Worm (Caenorhabditis elegans) whole organism, late embryonic: ENCODE data around the gene cct-8.

ENCODE experiments used
- K09A11.1 ChIP-seq: sonication (generic microtip); optimal IDR thresholded peaks from 2 replicates; lab custom pipeline; 2017; ENCODE audit warnings: antibody characterized with exemption, mild to moderate bottlenecking, missing genetic modification characterization, missing compliant biosample characterization; ENCODE audit not compliant: insufficient read depth
- Y22D7AL.16 ChIP-seq: sonication (generic microtip); optimal IDR thresholded peaks from 2 replicates; lab custom pipeline; 2016; ENCODE audit warnings: missing genetic modification characterization, missing compliant biosample characterization
- ama-1 ChIP-seq: fragments of 150-350 bp; optimal IDR thresholded peaks from 2 replicates; lab custom pipeline; 2014
- ceh-14 ChIP-seq: sonication (generic microtip); optimal IDR thresholded peaks from 2 replicates; lab custom pipeline; 2016; ENCODE audit warnings: missing genotype, missing genetic modification characterization, missing compliant biosample characterization
- ceh-19 ChIP-seq: fragments of 200-800 bp; sonication (Bioruptor generic); optimal IDR thresholded peaks from 2 replicates; lab custom pipeline; 2018; ENCODE audit warnings: mild to moderate bottlenecking, missing genetic modification characterization, missing compliant biosample characterization
- ceh-2 ChIP-seq: sonication (generic microtip); optimal IDR thresholded peaks from 2 replicates; lab custom pipeline; 2016; ENCODE audit warnings: missing genotype, missing genetic modification characterization, missing compliant biosample characterization
- ceh-22 ChIP-seq: sonication (generic microtip); optimal IDR thresholded peaks from 2 replicates; lab custom pipeline; 2017; ENCODE audit warnings: missing biosample characterization, missing genetic modification characterization
- ceh-24 ChIP-seq: sonication (generic microtip); optimal IDR thresholded peaks from 2 replicates; lab custom pipeline; 2016; ENCODE audit warnings: mild to moderate bottlenecking, missing genetic modification characterization, missing compliant biosample characterization
- ceh-30 ChIP-seq: fragments of 150-350 bp; optimal IDR thresholded peaks from 2 replicates; lab custom pipeline; 2014; ENCODE audit warnings: missing biosample characterization, missing genetic modification characterization
- ceh-31 ChIP-seq: sonication (generic microtip); optimal IDR thresholded peaks from 2 replicates; lab custom pipeline; 2016; ENCODE audit warnings: missing genetic modification characterization, missing compliant biosample characterization
- ceh-45 ChIP-seq: fragments of 200-800 bp; sonication (Bioruptor generic); IDR thresholded peaks from 2 replicates; pipeline ENCODE4 v1.3.6; 2022; ENCODE audit warnings: missing genetic modification reagents, missing genetic modification characterization, missing compliant biosample characterization
- ceh-6 ChIP-seq: fragments of 200-800 bp; sonication (Bioruptor generic); optimal IDR thresholded peaks from 2 replicates; lab custom pipeline; 2018; ENCODE audit warnings: mild to moderate bottlenecking, missing genetic modification characterization, missing compliant biosample characterization
- dmd-4 ChIP-seq: sonication (generic microtip); optimal IDR thresholded peaks from 2 replicates; lab custom pipeline; 2016; ENCODE audit warnings: borderline replicate concordance, missing genetic modification characterization, missing compliant biosample characterization
- elt-2 ChIP-seq: sonication (generic microtip); optimal IDR thresholded peaks from 2 replicates; lab custom pipeline; 2016; ENCODE audit warnings: missing genetic modification reagents, missing genetic modification characterization, missing compliant biosample characterization
- elt-4 ChIP-seq: sonication (generic microtip); optimal IDR thresholded peaks from 2 replicates; lab custom pipeline; 2016; ENCODE audit warnings: missing genetic modification characterization, missing compliant biosample characterization
- ets-4 ChIP-seq: sonication (generic microtip); optimal IDR thresholded peaks from 2 replicates; lab custom pipeline; 2016; ENCODE audit warnings: missing genetic modification characterization, missing compliant biosample characterization
- fkh-10 ChIP-seq: fragments of 150-350 bp; optimal IDR thresholded peaks from 2 replicates; lab custom pipeline; 2014; ENCODE audit warnings: missing biosample characterization, missing genetic modification reagents, missing genetic modification characterization
- hlh-15 ChIP-seq: sonication (generic microtip); optimal IDR thresholded peaks from 2 replicates; lab custom pipeline; 2016; ENCODE audit warnings: missing genetic modification characterization, missing compliant biosample characterization
- hlh-30 ChIP-seq: sonication (generic microtip); optimal IDR thresholded peaks from 2 replicates; lab custom pipeline; 2017; ENCODE audit warnings: antibody characterized with exemption, missing genetic modification characterization, missing compliant biosample characterization; ENCODE audit not compliant: insufficient read depth
- hlh-6 ChIP-seq: sonication (generic microtip); optimal IDR thresholded peaks from 2 replicates; lab custom pipeline; 2016; ENCODE audit warnings: missing genotype, missing genetic modification characterization, missing compliant biosample characterization
- hlh-8 ChIP-seq: sonication (generic microtip); optimal IDR thresholded peaks from 2 replicates; lab custom pipeline; 2016; ENCODE audit warnings: missing genotype, missing genetic modification characterization, missing compliant biosample characterization
- mec-3 ChIP-seq: sonication (generic microtip); optimal IDR thresholded peaks from 2 replicates; lab custom pipeline; 2016; ENCODE audit warnings: borderline replicate concordance, missing genetic modification characterization, missing compliant biosample characterization
- nfya-1 ChIP-seq: sonication (generic microtip); optimal IDR thresholded peaks from 2 replicates; lab custom pipeline; 2017; ENCODE audit warnings: missing genetic modification characterization, mild to moderate bottlenecking, missing compliant biosample characterization, antibody characterized with exemption, moderate library complexity
- npax-4 ChIP-seq: sonication (generic microtip); optimal IDR thresholded peaks from 2 replicates; lab custom pipeline; 2016; ENCODE audit warnings: missing genetic modification characterization, missing compliant biosample characterization
- pha-2 ChIP-seq: sonication (generic microtip); optimal IDR thresholded peaks from 2 replicates; lab custom pipeline; 2017; ENCODE audit warnings: mild to moderate bottlenecking, missing genetic modification characterization, missing compliant biosample characterization
- pha-4 ChIP-seq: fragments of 150-350 bp; optimal IDR thresholded peaks from 2 replicates; lab custom pipeline; 2018; ENCODE audit warnings: missing biosample characterization, missing genetic modification reagents, missing genetic modification characterization
- pqm-1 ChIP-seq: sonication (generic microtip); optimal IDR thresholded peaks from 2 replicates; lab custom pipeline; 2016; ENCODE audit warnings: missing genetic modification characterization, missing compliant biosample characterization
- pros-1 ChIP-seq: fragments of 150-350 bp; optimal IDR thresholded peaks from 2 replicates; lab custom pipeline; 2014; ENCODE audit warnings: missing biosample characterization, missing genetic modification reagents, missing genetic modification characterization
- ref-2 ChIP-seq: sonication (generic microtip); optimal IDR thresholded peaks from 2 replicates; lab custom pipeline; 2016; ENCODE audit warnings: missing genetic modification characterization, missing compliant biosample characterization
- rnt-1 ChIP-seq: sonication (generic microtip); optimal IDR thresholded peaks from 2 replicates; lab custom pipeline; 2016; ENCODE audit warnings: missing genetic modification characterization, missing compliant biosample characterization
- sdc-2 ChIP-seq: sonication (generic microtip); optimal IDR thresholded peaks from 2 replicates; lab custom pipeline; 2016; ENCODE audit warnings: missing genotype, missing genetic modification characterization, missing compliant biosample characterization
- sox-4 ChIP-seq: sonication (generic microtip); optimal IDR thresholded peaks from 2 replicates; lab custom pipeline; 2017; ENCODE audit warnings: mild to moderate bottlenecking, missing genetic modification characterization, inconsistent platforms, missing compliant biosample characterization
- syd-9 ChIP-seq: sonication (generic microtip); optimal IDR thresholded peaks from 2 replicates; lab custom pipeline; 2016; ENCODE audit warnings: mild to moderate bottlenecking, missing genetic modification characterization, moderate library complexity, missing compliant biosample characterization
- tbx-2 ChIP-seq: sonication (generic microtip); optimal IDR thresholded peaks from 2 replicates; lab custom pipeline; 2016; ENCODE audit warnings: missing genetic modification characterization, missing compliant biosample characterization
- unc-3 ChIP-seq, 2 experiments: fragments of 200-800 bp in 1 of 2; sonication (Bioruptor generic) in 1 of 2; sonication (generic microtip) in 1 of 2; conservative IDR thresholded peaks in 1 of 2; optimal IDR thresholded peaks in 1 of 2; 2 replicates each; pipeline versions ENCODE4 v1.3.6 to Lab custom; 2016 to 2022; ENCODE audit warnings: missing compliant biosample characterization in 2 of 2, missing genetic modification characterization in 2 of 2, missing genetic modification reagents in 1 of 2
- unc-42 ChIP-seq: sonication (generic microtip); optimal IDR thresholded peaks from 2 replicates; lab custom pipeline; 2016; ENCODE audit warnings: missing genotype, missing genetic modification characterization, missing compliant biosample characterization
- zip-5 ChIP-seq: sonication (generic microtip); optimal IDR thresholded peaks from 2 replicates; lab custom pipeline; 2016; ENCODE audit warnings: missing genetic modification characterization, missing compliant biosample characterization

cct-8 gene

ce11 chrIV:1105104-1105503, 11.4 kb upstream of the cct-8 start:
- TF ChIP-seq fkh-10 (GFP tag; lab: Kevin White, UChicago) (no peak), ceh-14 (tag; lab: Kevin White, UChicago) (no peak), elt-4 (tag; lab: Kevin White, UChicago) (no peak), sox-4 (tag; lab: Kevin White, UChicago) (no peak), tbx-2 (tag; lab: Kevin White, UChicago) (no peak), ceh-2 (tag; lab: Kevin White, UChicago) (no peak), npax-4 (tag; lab: Kevin White, UChicago) (no peak), ref-2 (tag; lab: Kevin White, UChicago) (no peak), Y22D7AL.16 (no peak), hlh-30 (no peak), ceh-30 (no peak), ceh-22 (no peak), rnt-1 (tag; lab: Kevin White, UChicago) (no peak), ceh-19 (GFP tag; lab: Kevin White, UChicago) (no peak), pqm-1 (tag; lab: Kevin White, UChicago) (no peak)

ce11 chrIV:1104518-1104917, 10.8 kb upstream of the cct-8 start, which contains the start of the genes C44B12.9 and C44B12.3:
C44B12.9 (minus strand) TSS chrIV:1104618.
C44B12.3 (plus strand) TSS chrIV:1104766.
- TF ChIP-seq pha-4 (tag; lab: Kevin White, UChicago) (no peak), mec-3 (tag; lab: Kevin White, UChicago) (no peak), ceh-22 (no peak), pha-2 (tag; lab: Kevin White, UChicago) (no peak), ceh-6 (no peak), ets-4 (no peak), nfya-1 (tag; lab: Kevin White, UChicago) (no peak), ref-2 (tag; lab: Kevin White, UChicago) (no peak), sdc-2 (tag; lab: Kevin White, UChicago) (no peak), ceh-24 (tag; lab: Kevin White, UChicago) (no peak), hlh-6 (tag; lab: Kevin White, UChicago) (no peak), unc-42 (tag; lab: Kevin White, UChicago) (no peak), zip-5 (tag; lab: Kevin White, UChicago) (no peak), dmd-4 (tag; lab: Kevin White, UChicago) (no peak), ceh-31 (tag; lab: Kevin White, UChicago) (no peak), hlh-15 (tag; lab: Kevin White, UChicago) (no peak), ceh-45 (GFP tag; lab: Robert Waterston, UW) (no peak), npax-4 (tag; lab: Kevin White, UChicago) (no peak), tbx-2 (tag; lab: Kevin White, UChicago) (no peak)

ce11 chrIV:1097153-1097552, 3.4 kb upstream of the cct-8 start, which contains the start of gene cox-18:
cox-18 (plus strand) TSS chrIV:1097453.
- TF ChIP-seq mec-3 (tag; lab: Kevin White, UChicago) (no peak), ceh-14 (tag; lab: Kevin White, UChicago) (no peak), hlh-8 (tag; lab: Kevin White, UChicago) (no peak)

DNA sequence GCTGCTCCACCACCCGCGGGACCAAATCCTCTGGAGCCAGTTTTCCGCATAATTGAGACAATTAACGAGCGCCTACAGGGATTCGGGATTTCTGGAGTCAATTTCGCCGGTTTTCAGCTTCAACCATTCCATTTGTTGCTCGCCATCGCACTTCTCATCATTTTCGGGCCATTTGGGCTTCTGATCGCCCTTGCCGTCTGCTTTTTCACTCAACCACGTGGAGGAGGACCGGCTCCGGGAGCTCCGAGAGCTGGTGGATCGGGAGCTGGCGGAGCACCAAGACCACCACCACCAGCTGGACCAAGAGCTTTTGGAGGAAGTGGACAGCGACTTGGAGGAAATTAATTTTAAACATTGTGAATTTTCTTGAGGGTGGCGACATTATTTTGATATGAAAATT, 2.4 kb upstream of the cct-8 start:
- TF ChIP-seq ceh-30, result no peak
- no peak for TF ChIP-seq syd-9 (tag; lab: Kevin White, UChicago)
- no peak for TF ChIP-seq elt-2 (tag; lab: Kevin White, UChicago)
- TF ChIP-seq pha-2 (tag; lab: Kevin White, UChicago), result no peak
- no peak for TF ChIP-seq K09A11.1 (tag; lab: Kevin White, UChicago)
- TF ChIP-seq tbx-2 (tag; lab: Kevin White, UChicago), result no peak
- no peak for TF ChIP-seq pros-1 (tag; lab: Kevin White, UChicago)
- TF ChIP-seq rnt-1 (tag; lab: Kevin White, UChicago), result no peak
- TF ChIP-seq ama-1, result no peak
- no peak for TF ChIP-seq hlh-30
- no peak for TF ChIP-seq unc-3 (GFP tag; conservative IDR thresholded peaks at IDR 0.05; lab: Robert Waterston, UW)
- TF ChIP-seq unc-3 (tag; optimal IDR thresholded peaks at IDR 0.05; lab: Kevin White, UChicago), result no peak
- TF ChIP-seq sox-4 (tag; lab: Kevin White, UChicago), result no peak
- no peak for TF ChIP-seq fkh-10 (GFP tag; lab: Kevin White, UChicago)
